Worm (Caenorhabditis elegans): ENCODE measurements around the gene R04A9.7.
"Not testable (repeated sequence)": the region's sequence is repeated elsewhere in the genome, so short reads cannot be mapped to it uniquely, and the experiment has no call there.

Gene R04A9.7

DNA sequence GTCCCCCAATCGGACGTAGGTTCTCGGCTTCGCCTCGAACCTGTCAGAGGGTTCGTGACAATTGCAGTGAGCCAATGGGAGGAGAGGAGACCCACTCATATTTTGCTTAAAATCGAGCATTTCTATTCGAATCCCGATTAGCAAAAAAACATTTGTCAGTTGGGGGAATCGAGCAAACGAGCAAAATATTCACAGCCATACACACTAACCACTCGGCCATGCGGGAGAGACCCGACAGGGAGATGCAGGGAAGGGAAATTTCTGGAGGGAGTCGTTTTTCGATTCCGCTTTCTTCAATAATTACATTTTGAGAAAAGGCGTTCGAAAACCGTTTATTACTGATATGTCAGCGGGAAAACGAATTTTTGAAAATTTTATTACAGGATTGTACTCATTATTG lies 43.3 kb downstream of the R04A9.7 start:
- TF ChIP-seq lin-26 (GFP tag; IDR thresholded peaks at IDR 0.05) (peak; percentile 90), ceh-40 (GFP tag; IDR thresholded peaks at IDR 0.05) (peak; percentile 59; the same call in 1 of the 2 replicates), ztf-25 (GFP tag; IDR thresholded peaks at IDR 0.05) (peak; percentile 84), dox-1 (GFP tag; IDR thresholded peaks at IDR 0.05) (peak; percentile 68), nfyb-1 (GFP tag; IDR thresholded peaks at IDR 0.05) (peak; percentile 79), Y56A3A.18 (GFP tag; IDR thresholded peaks at IDR 0.05) (0 out of 2 replicates have a peak, but pooled peaks have one; percentile 39), D2030.7 (GFP tag; IDR thresholded peaks at IDR 0.05) (peak; percentile 33; the same call in 1 of the 2 replicates), nhr-120 (GFP tag; IDR thresholded peaks at IDR 0.05) (peak; percentile 83; the same call in 1 of the 2 replicates), tbp1 (GFP tag; optimal IDR thresholded peaks at IDR 0.05) (peak; percentile 82), rpc-1 (tag; optimal IDR thresholded peaks at IDR 0.05) (peak; percentile 32), hmg-1.2 (GFP tag; IDR thresholded peaks at IDR 0.05) (peak; percentile 73), egl-44 (GFP tag; IDR thresholded peaks at IDR 0.05) (peak; percentile 54; the same call in 1 of the 2 replicates), aptf-3 (GFP tag; IDR thresholded peaks at IDR 0.05) (0 out of 2 replicates have a peak, but pooled peaks have one; percentile 9), mcd-1 (GFP tag; IDR thresholded peaks at IDR 0.05) (peak; percentile 49), zfh-2 (GFP tag; conservative IDR thresholded peaks at IDR 0.05) (0 out of 2 replicates have a peak, but pooled peaks have one; percentile 12), ekl-4 (GFP tag; IDR thresholded peaks at IDR 0.05) (0 out of 2 replicates have a peak, but pooled peaks have one; percentile 29), rcor-1 (GFP tag; IDR thresholded peaks at IDR 0.05) (peak; percentile 28; the same call in 1 of the 2 replicates), madf-3 (GFP tag; IDR thresholded peaks at IDR 0.05) (0 out of 2 replicates have a peak, but pooled peaks have one; percentile 39), madf-6 (GFP tag; IDR thresholded peaks at IDR 0.05) (peak; percentile 55; the same call in 1 of the 2 replicates), B0261.1 (tag; optimal IDR thresholded peaks at IDR 0.05) (peak; percentile 55), ceh-100 (GFP tag; IDR thresholded peaks at IDR 0.05) (peak; percentile 38; the same call in 1 of the 2 replicates)
- TF ChIP-seq rpc-1 (optimal IDR thresholded peaks at IDR 0.05) = not testable (repeated sequence)

DNA sequence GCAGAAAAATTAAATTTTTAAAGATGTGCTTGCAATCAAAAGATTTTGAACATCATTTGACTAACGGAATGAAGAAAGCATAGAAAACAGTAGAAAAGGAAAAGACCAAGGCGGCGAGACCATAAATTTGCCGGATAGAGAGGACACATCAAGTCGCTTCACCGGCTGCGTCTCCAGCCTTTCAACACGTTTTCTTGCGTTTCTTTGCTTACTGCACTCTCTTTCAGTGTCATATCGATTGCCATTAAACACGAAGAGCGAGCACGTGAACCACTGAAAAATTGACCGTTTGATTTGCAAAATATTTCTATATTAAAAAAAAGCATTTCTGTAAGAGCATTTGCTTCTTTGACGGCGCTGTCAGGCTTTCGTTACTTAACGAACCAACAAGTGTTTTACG lies 46.6 kb downstream of the R04A9.7 start:
- TF ChIP-seq ekl-4 (GFP tag; IDR thresholded peaks at IDR 0.05) = no peak
- TF ChIP-seq nhr-80 (tag; optimal IDR thresholded peaks at IDR 0.05) = no peak
- peak; percentile 17 for TF ChIP-seq lin-40 (tag; optimal IDR thresholded peaks at IDR 0.05)
- TF ChIP-seq hmg-1.2 (GFP tag; IDR thresholded peaks at IDR 0.05) = peak; percentile 55; the same call in 1 of the 2 replicates
- no peak for TF ChIP-seq sptf-2 (GFP tag; optimal IDR thresholded peaks at IDR 0.05)
- TF ChIP-seq cebp-1 (GFP tag; IDR thresholded peaks at IDR 0.05) = no peak
- peak; percentile 38 for TF ChIP-seq cebp-1 (tag; optimal IDR thresholded peaks at IDR 0.05)
- no peak for TF ChIP-seq Y67H2A.10 (GFP tag; conservative IDR thresholded peaks at IDR 0.05)

DNA sequence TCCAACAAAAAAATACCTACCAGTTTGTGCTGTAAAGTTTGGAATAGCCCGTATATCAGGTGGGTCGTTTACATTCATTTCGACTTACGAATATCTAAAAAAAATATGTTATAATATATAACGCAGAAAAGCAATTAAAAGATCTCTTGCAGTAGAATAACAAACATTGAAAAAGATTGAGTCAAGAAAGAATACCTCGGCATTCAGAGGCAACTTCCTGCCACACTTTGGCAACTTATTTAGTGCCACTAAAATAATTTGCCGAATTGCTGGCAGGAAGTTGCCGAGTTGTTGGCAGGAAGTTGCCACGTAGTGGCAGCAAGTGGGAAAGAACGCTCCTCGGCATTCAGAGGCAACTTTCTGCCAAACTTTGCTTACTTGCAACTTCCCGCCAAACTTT lies 47.6 kb downstream of the R04A9.7 start, which contains the start of gene C04E7.3:
Gene C04E7.3, minus strand, starts transcription at position 101 of the 400 bp plus-strand sequence.
- TF ChIP-seq madf-3 (GFP tag; IDR thresholded peaks at IDR 0.05) = 0 out of 2 replicates have a peak, but pooled peaks have one; percentile 45

DNA sequence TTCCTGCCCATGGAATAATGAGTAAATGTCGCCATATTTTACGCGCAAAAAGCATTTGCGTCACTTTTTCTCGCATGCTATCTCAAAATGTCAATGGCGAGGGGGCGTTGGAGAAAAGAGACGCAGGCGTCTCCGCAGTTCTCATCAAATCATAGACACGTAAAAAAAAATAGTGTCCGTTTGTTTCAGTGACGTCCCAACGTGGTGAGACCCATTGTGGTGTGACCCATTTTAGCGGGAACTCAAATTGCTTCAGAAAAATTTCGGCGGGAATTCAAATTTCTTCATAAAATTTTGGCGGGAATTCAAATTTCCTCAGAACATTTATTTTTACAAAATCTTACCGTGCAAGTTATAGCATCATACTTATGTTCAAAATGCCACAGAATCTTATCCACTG lies 50.9 kb downstream of the R04A9.7 start:
- TF ChIP-seq F55B11.4 (tag; optimal IDR thresholded peaks at IDR 0.05; ENCODE audit: borderline replicate concordance, insufficient read depth) = no peak
- no peak for TF ChIP-seq attf-3 (GFP tag; conservative IDR thresholded peaks at IDR 0.05)
- no peak for TF ChIP-seq nfya-1 (tag; optimal IDR thresholded peaks at IDR 0.05; ENCODE audit: borderline replicate concordance, insufficient read depth)
- TF ChIP-seq cebp-1 (GFP tag; IDR thresholded peaks at IDR 0.05) = no peak
- peak; percentile 20 for TF ChIP-seq cebp-1 (tag; optimal IDR thresholded peaks at IDR 0.05)
- peak; percentile 3 for TF ChIP-seq tbp1 (GFP tag; optimal IDR thresholded peaks at IDR 0.05)
- no peak for TF ChIP-seq dpl-1 (GFP tag; optimal IDR thresholded peaks at IDR 0.05)
- TF ChIP-seq F49E8.2 (tag; optimal IDR thresholded peaks at IDR 0.05; ENCODE audit: insufficient read depth) = no peak
- TF ChIP-seq let-607 (tag; optimal IDR thresholded peaks at IDR 0.05) = peak in 1 of 2 experiments; percentile 3
- TF ChIP-seq lin-54 (GFP tag; optimal IDR thresholded peaks at IDR 0.05) = peak; percentile 48
- TF ChIP-seq nhr-80 (tag; optimal IDR thresholded peaks at IDR 0.05) = peak; percentile 49
- TF ChIP-seq C17E4.6 (GFP tag; IDR thresholded peaks at IDR 0.05) = no peak
- no peak for TF ChIP-seq ztf-28 (GFP tag; IDR thresholded peaks at IDR 0.05)
- no peak for TF ChIP-seq Y95B8A.8 (GFP tag; IDR thresholded peaks at IDR 0.05)
- no peak for TF ChIP-seq ceh-91 (GFP tag; IDR thresholded peaks at IDR 0.05)
- TF ChIP-seq nfya-2 (GFP tag; IDR thresholded peaks at IDR 0.05) = no peak
- TF ChIP-seq efl-1 (GFP tag; optimal IDR thresholded peaks at IDR 0.05) = no peak
- no peak for TF ChIP-seq K12H6.12 (tag; optimal IDR thresholded peaks at IDR 0.05)
- peak; percentile 28 for TF ChIP-seq ztf-26 (tag; optimal IDR thresholded peaks at IDR 0.05)
